Fruit fly (Drosophila melanogaster) whole organism, prepupa: ENCODE results near the gene CrebA.

ENCODE experiments used
- CG8119 ChIP-seq: fragments of 200-800 bp; sonication (Bioruptor generic); IDR thresholded peaks from 3 replicates; pipeline ENCODE4 v1.3.6; 2022; ENCODE audit warnings: missing biosample characterization, missing genetic modification characterization
- Sox14 ChIP-seq: fragments of 200-800 bp; sonication (Bioruptor generic); optimal IDR thresholded peaks from 3 replicates; lab custom pipeline; 2016; ENCODE audit warnings: missing biosample characterization, missing genetic modification characterization
- acj6 ChIP-seq: fragments of 200-800 bp; sonication (Bioruptor generic); optimal IDR thresholded peaks from 3 replicates; lab custom pipeline; 2016; ENCODE audit warnings: missing biosample characterization, missing genetic modification characterization

dm6 chr3L:15502256-15502655 is 32.9 kb upstream of the CrebA start:
- TF ChIP-seq CG8119 (GFP tag; lab: Robert Waterston, UW), result no peak
- TF ChIP-seq Sox14 (GFP tag; lab: Kevin White, UChicago), result no peak
- no peak for TF ChIP-seq acj6 (GFP tag; lab: Kevin White, UChicago)
